In the genomic region with DNA sequence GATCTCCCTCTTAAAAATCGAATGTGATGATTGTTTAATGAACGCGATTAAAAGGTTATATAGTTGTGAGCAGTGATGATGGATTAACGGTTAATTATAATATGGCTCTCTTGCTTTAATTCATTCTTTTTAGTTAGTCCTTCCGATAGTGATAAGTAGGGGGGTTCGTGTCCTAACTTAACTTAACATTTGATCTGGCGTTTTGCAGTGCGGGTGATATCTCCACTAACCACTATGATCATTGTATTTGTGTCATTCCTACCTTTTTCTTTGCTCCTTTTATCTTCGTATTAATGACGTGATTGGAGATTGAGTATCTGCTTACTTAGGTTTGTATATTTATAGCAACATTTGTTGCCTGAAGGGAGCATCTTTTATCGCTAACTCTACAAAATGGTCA, we compare ENCODE assay signal across 3 fruit fly cellular contexts.
TF ChIP-seq lines count a peak whose summit lies in the region.

No protein-coding gene starts in this region.

- TF ChIP-seq CTCF in S2 (optimal IDR thresholded peaks at IDR 0.05; lab: Kevin White, UChicago) = peak; percentile 51 to 54
- TF ChIP-seq CTCF in whole organism, embryonic (GFP tag; optimal IDR thresholded peaks at IDR 0.05; lab: Kevin White, UChicago) = no peak

TF ChIP-seq in whole organism, adult, 20 proteins besides CTCF, POLR2A, EP300 and RAD21:
- peak; percentile 89 for TF ChIP-seq pad (GFP tag; optimal IDR thresholded peaks at IDR 0.05; lab: Kevin White, UChicago)
- TF ChIP-seq CG1620 (GFP tag; optimal IDR thresholded peaks at IDR 0.05; lab: Kevin White, UChicago) = no peak

TF ChIP-seq in whole organism, embryonic, 481 proteins besides CTCF, POLR2A, EP300 and RAD21:
- TF ChIP-seq Atf3 (GFP tag; optimal IDR thresholded peaks at IDR 0.05; lab: Kevin White, UChicago) (no peak), CG13894 (tag; optimal IDR thresholded peaks at IDR 0.05; lab: Kevin White, UChicago) (no peak), pita (GFP tag; optimal IDR thresholded peaks at IDR 0.05; lab: Kevin White, UChicago) (peak; percentile 37), insv (GFP tag; optimal IDR thresholded peaks at IDR 0.05; lab: Kevin White, UChicago) (peak in 1 of 2 experiments; percentile 53), zen (tag; optimal IDR thresholded peaks at IDR 0.05; lab: Kevin White, UChicago) (peak; percentile 16), CG1602 (GFP tag; optimal IDR thresholded peaks at IDR 0.05; lab: Kevin White, UChicago) (no peak)
TF ChIP-seq in whole organism, embryonic: peak in this region for 3.
